Worm (Caenorhabditis elegans) whole organism, L1 larva: ENCODE results near the gene sca-1.
A peak's percentile ranks its signal among the peaks of the same experiment; 100 is the strongest.

Experiments
- C16A3.4 ChIP-seq: fragments of 150-350 bp; optimal IDR thresholded peaks from 2 replicates; lab custom pipeline; 2014; ENCODE audit warnings: missing biosample characterization, missing genetic modification characterization
- C34B4.2 ChIP-seq: sonication (generic microtip); optimal IDR thresholded peaks from 2 replicates; lab custom pipeline; 2017; ENCODE audit warnings: mild to moderate bottlenecking, missing genetic modification characterization, missing compliant biosample characterization
- F16B12.6 ChIP-seq: fragments of 150-350 bp; optimal IDR thresholded peaks from 2 replicates; lab custom pipeline; 2014; ENCODE audit warnings: missing biosample characterization, missing genetic modification characterization
- Y116A8C.19 ChIP-seq: sonication (generic microtip); optimal IDR thresholded peaks from 2 replicates; lab custom pipeline; 2016; ENCODE audit warnings: missing compliant biosample characterization, missing genetic modification characterization, borderline replicate concordance
- aha-1 ChIP-seq: fragments of 150-350 bp; optimal IDR thresholded peaks from 2 replicates; lab custom pipeline; 2014; ENCODE audit warnings: missing biosample characterization, missing genetic modification characterization
- alr-1 ChIP-seq: fragments of 200-800 bp; sonication (Bioruptor generic); optimal IDR thresholded peaks from 2 replicates; lab custom pipeline; 2018; ENCODE audit warnings: borderline replicate concordance, mild to moderate bottlenecking, missing genetic modification characterization, missing compliant biosample characterization
- blmp-1 ChIP-seq: fragments of 150-350 bp; optimal IDR thresholded peaks from 2 replicates; lab custom pipeline; 2014; ENCODE audit warnings: missing biosample characterization, missing genetic modification characterization
- ceh-82 ChIP-seq, 3 experiments: fragments of 150-350 bp in 1 of 3; sonication (generic microtip) in 2 of 3; optimal IDR thresholded peaks; 2 replicates each; lab custom pipeline; 2014 to 2017; ENCODE audit warnings: missing biosample characterization in 3 of 3, missing genetic modification characterization in 3 of 3
- dpl-1 ChIP-seq, 3 experiments: fragments of 150-350 bp in 2 of 3; sonication (generic microtip) in 1 of 3; optimal IDR thresholded peaks; 2 replicates each; lab custom pipeline; 2014 to 2017; ENCODE audit warnings: missing biosample characterization in 3 of 3, missing genetic modification characterization in 3 of 3, missing genetic modification reagents in 3 of 3
- dsc-1 ChIP-seq: sonication (generic microtip); optimal IDR thresholded peaks from 2 replicates; lab custom pipeline; 2016; ENCODE audit warnings: mild to moderate bottlenecking, missing genetic modification characterization, missing compliant biosample characterization
- efl-1 ChIP-seq, 4 experiments: fragments of 150-350 bp; optimal IDR thresholded peaks in 3 of 4; peaks in 1 of 4; 1 replicate in 1 of 4; 2 replicates in 3 of 4; lab custom pipeline; 2014; ENCODE audit warnings: missing biosample characterization in 2 of 4, missing genetic modification characterization in 2 of 4, missing genetic modification reagents in 2 of 4
- egl-13 ChIP-seq: sonication (generic microtip); optimal IDR thresholded peaks from 2 replicates; lab custom pipeline; 2016; ENCODE audit warnings: missing genotype, missing genetic modification reagents, missing genetic modification characterization, missing compliant biosample characterization
- egl-27 ChIP-seq, 2 experiments: fragments of 150-350 bp in 1 of 2; sonication (generic microtip); optimal IDR thresholded peaks; 3 replicates each; lab custom pipeline; 2017 to 2018; ENCODE audit warnings: missing biosample characterization in 2 of 2, missing genetic modification characterization in 2 of 2, missing genetic modification reagents in 2 of 2
- elt-2 ChIP-seq: sonication (generic microtip); optimal IDR thresholded peaks from 2 replicates; lab custom pipeline; 2016; ENCODE audit warnings: missing genetic modification characterization, mild to moderate bottlenecking, inconsistent platforms, missing compliant biosample characterization, missing genetic modification reagents
- elt-3 ChIP-seq, 6 experiments: fragments of 150-350 bp in 1 of 6; sonication (generic microtip); optimal IDR thresholded peaks; 2 replicates each; lab custom pipeline; 2017 to 2018; ENCODE audit warnings: missing biosample characterization in 6 of 6, missing genetic modification characterization in 6 of 6, inconsistent platforms in 1 of 6
- ets-5 ChIP-seq: fragments of 200-800 bp; sonication (Bioruptor generic); IDR thresholded peaks from 2 replicates; pipeline ENCODE4 v1.3.6; 2022; ENCODE audit warnings: missing genetic modification characterization, missing compliant biosample characterization
- fkh-10 ChIP-seq: sonication (generic microtip); optimal IDR thresholded peaks from 2 replicates; lab custom pipeline; 2017; ENCODE audit warnings: missing biosample characterization, missing genetic modification reagents, missing genetic modification characterization
- fkh-8 ChIP-seq: sonication (generic microtip); optimal IDR thresholded peaks from 2 replicates; lab custom pipeline; 2016; ENCODE audit warnings: mild to moderate bottlenecking, missing genetic modification characterization, missing compliant biosample characterization
- hpl-2 ChIP-seq: fragments of 150-350 bp; optimal IDR thresholded peaks from 2 replicates; lab custom pipeline; 2014; ENCODE audit warnings: missing biosample characterization, missing genetic modification reagents, missing genetic modification characterization
- jun-1 ChIP-seq: fragments of 150-350 bp; optimal IDR thresholded peaks from 2 replicates; lab custom pipeline; 2014; ENCODE audit warnings: missing biosample characterization, missing genetic modification reagents, missing genetic modification characterization
- lin-13 ChIP-seq: fragments of 150-350 bp; optimal IDR thresholded peaks from 2 replicates; lab custom pipeline; 2014; ENCODE audit warnings: missing biosample characterization, missing genetic modification reagents, missing genetic modification characterization
- lin-14 ChIP-seq: fragments of 200-800 bp; sonication (Bioruptor generic); optimal IDR thresholded peaks from 2 replicates; lab custom pipeline; 2018; ENCODE audit warnings: mild to moderate bottlenecking, missing genetic modification characterization, moderate library complexity, missing compliant biosample characterization
- lin-15B ChIP-seq: fragments of 150-350 bp; sonication (generic microtip); optimal IDR thresholded peaks from 3 replicates; lab custom pipeline; 2014; ENCODE audit warnings: missing biosample characterization, missing genetic modification characterization
- lin-39 ChIP-seq: fragments of 150-350 bp; optimal IDR thresholded peaks from 2 replicates; lab custom pipeline; 2014; ENCODE audit warnings: missing biosample characterization, missing genetic modification reagents, missing genetic modification characterization
- lir-3 ChIP-seq: sonication (generic microtip); optimal IDR thresholded peaks from 2 replicates; lab custom pipeline; 2016; ENCODE audit warnings: mild to moderate bottlenecking, missing genetic modification characterization, moderate library complexity, missing compliant biosample characterization; ENCODE audit not compliant: poor library complexity
- mab-9 ChIP-seq: fragments of 200-800 bp; sonication (Bioruptor generic); IDR thresholded peaks from 2 replicates; pipeline ENCODE4 v1.3.6; 2022; ENCODE audit warnings: missing genetic modification reagents, missing genetic modification characterization, missing compliant biosample characterization
- mdl-1 ChIP-seq, 2 experiments: fragments of 150-350 bp; optimal IDR thresholded peaks; 2 replicates each; lab custom pipeline; 2014 to 2017; ENCODE audit warnings: missing biosample characterization in 2 of 2, missing genetic modification characterization in 2 of 2, inconsistent platforms in 1 of 2
- mep-1 ChIP-seq: fragments of 150-350 bp; optimal IDR thresholded peaks from 2 replicates; lab custom pipeline; 2014; ENCODE audit warnings: missing biosample characterization, missing genetic modification characterization
- nhr-11 ChIP-seq: fragments of 150-350 bp; optimal IDR thresholded peaks from 2 replicates; lab custom pipeline; 2014; ENCODE audit warnings: missing biosample characterization, missing genetic modification characterization
- nhr-19 ChIP-seq: fragments of 200-800 bp; sonication (Bioruptor generic); conservative IDR thresholded peaks from 2 replicates; pipeline ENCODE4 v1.3.6; 2022; ENCODE audit warnings: missing genetic modification characterization, missing compliant biosample characterization
- nhr-28 ChIP-seq: fragments of 150-350 bp; optimal IDR thresholded peaks from 2 replicates; lab custom pipeline; 2014; ENCODE audit warnings: missing biosample characterization, missing genetic modification characterization
- nhr-47 ChIP-seq: sonication (generic microtip); optimal IDR thresholded peaks from 2 replicates; lab custom pipeline; 2016; ENCODE audit warnings: mild to moderate bottlenecking, missing genetic modification characterization, moderate library complexity, missing compliant biosample characterization
- nhr-71 ChIP-seq: sonication (generic microtip); optimal IDR thresholded peaks from 2 replicates; lab custom pipeline; 2016; ENCODE audit warnings: mild to moderate bottlenecking, missing genetic modification characterization, moderate library complexity, missing compliant biosample characterization
- nhr-76 ChIP-seq: sonication (generic microtip); optimal IDR thresholded peaks from 2 replicates; lab custom pipeline; 2017; ENCODE audit warnings: missing biosample characterization, missing genetic modification characterization
- nhr-77 ChIP-seq: fragments of 150-350 bp; optimal IDR thresholded peaks from 2 replicates; lab custom pipeline; 2014; ENCODE audit warnings: missing biosample characterization, missing genetic modification characterization
- nhr-84 ChIP-seq: sonication (generic microtip); optimal IDR thresholded peaks from 2 replicates; lab custom pipeline; 2017; ENCODE audit warnings: missing biosample characterization, missing genetic modification characterization
- pag-3 ChIP-seq: sonication (generic microtip); optimal IDR thresholded peaks from 2 replicates; lab custom pipeline; 2017; ENCODE audit warnings: missing genetic modification characterization, mild to moderate bottlenecking, missing compliant biosample characterization, antibody characterized with exemption, borderline replicate concordance; ENCODE audit not compliant: insufficient read depth
- pax-3 ChIP-seq: fragments of 200-800 bp; sonication (Bioruptor generic); optimal IDR thresholded peaks from 2 replicates; lab custom pipeline; 2018; ENCODE audit warnings: mild to moderate bottlenecking, missing genetic modification characterization, moderate library complexity, missing compliant biosample characterization
- pqm-1 ChIP-seq: sonication (generic microtip); optimal IDR thresholded peaks from 3 replicates; lab custom pipeline; 2017; ENCODE audit warnings: missing biosample characterization, missing genetic modification characterization
- skn-1 ChIP-seq: fragments of 150-350 bp; optimal IDR thresholded peaks from 2 replicates; lab custom pipeline; 2014; ENCODE audit warnings: missing biosample characterization, missing genetic modification characterization
- snu-23 ChIP-seq: sonication (generic microtip); optimal IDR thresholded peaks from 2 replicates; lab custom pipeline; 2016; ENCODE audit warnings: missing genetic modification characterization, missing compliant biosample characterization
- sox-4 ChIP-seq: sonication (generic microtip); optimal IDR thresholded peaks from 2 replicates; lab custom pipeline; 2016; ENCODE audit warnings: missing genetic modification characterization, missing compliant biosample characterization
- sptf-1 ChIP-seq: fragments of 150-350 bp; optimal IDR thresholded peaks from 2 replicates; lab custom pipeline; 2014; ENCODE audit warnings: missing biosample characterization, missing genetic modification characterization
- sup-37 ChIP-seq: fragments of 200-800 bp; sonication (Bioruptor generic); optimal IDR thresholded peaks from 2 replicates; lab custom pipeline; 2018; ENCODE audit warnings: mild to moderate bottlenecking, missing genetic modification characterization, missing compliant biosample characterization
- swsn-7 ChIP-seq: sonication (generic microtip); optimal IDR thresholded peaks from 2 replicates; lab custom pipeline; 2016; ENCODE audit warnings: missing genetic modification characterization, missing compliant biosample characterization
- tbx-2 ChIP-seq: sonication (generic microtip); optimal IDR thresholded peaks from 2 replicates; lab custom pipeline; 2016; ENCODE audit warnings: missing genetic modification characterization, missing compliant biosample characterization
- tlp-1 ChIP-seq: fragments of 150-350 bp; optimal IDR thresholded peaks from 2 replicates; lab custom pipeline; 2014; ENCODE audit warnings: missing biosample characterization, missing genetic modification characterization
- unc-98 ChIP-seq: fragments of 200-800 bp; sonication (Bioruptor generic); IDR thresholded peaks from 2 replicates; pipeline ENCODE4 v1.3.6; 2022; ENCODE audit warnings: missing genetic modification characterization, missing compliant biosample characterization

Gene sca-1

DNA sequence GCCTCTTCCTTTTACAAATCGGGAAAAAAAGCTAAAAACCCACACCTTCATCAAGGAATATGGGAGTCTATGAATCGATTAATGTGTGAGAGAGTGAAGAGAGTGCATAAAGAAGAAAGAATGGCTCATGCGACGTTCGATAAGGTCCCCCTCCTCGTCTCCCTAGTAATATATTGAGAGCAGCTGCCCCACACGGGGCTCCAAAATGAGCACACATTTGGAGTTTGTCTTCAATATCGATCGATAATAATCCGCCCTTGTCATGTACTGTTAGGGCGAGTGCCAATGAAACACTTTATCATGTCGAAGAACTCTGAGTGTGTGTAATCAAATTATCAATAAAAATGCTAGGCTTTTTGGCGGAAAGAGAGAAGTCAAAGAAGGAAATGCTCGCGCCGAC, 2.6 kb upstream of the sca-1 start:
- TF ChIP-seq efl-1 (optimal IDR thresholded peaks at IDR 0.05; lab: Kevin White, UChicago), result no peak
- peak in 1 of 2 experiments; percentile 80 for TF ChIP-seq efl-1 (GFP tag; optimal IDR thresholded peaks at IDR 0.05 in 1 of 2; lab: Kevin White, UChicago)
- TF ChIP-seq C34B4.2 (tag; lab: Kevin White, UChicago), result no peak
- no peak for TF ChIP-seq nhr-84
- TF ChIP-seq alr-1 (tag; lab: Kevin White, UChicago), result no peak
- no peak for TF ChIP-seq snu-23 (GFP tag; lab: Kevin White, UChicago)
- no peak for TF ChIP-seq sox-4 (tag; lab: Kevin White, UChicago)
- no peak for TF ChIP-seq dsc-1 (tag; lab: Kevin White, UChicago)
- no peak for TF ChIP-seq F16B12.6 (tag; lab: Kevin White, UChicago)
- no peak for TF ChIP-seq C16A3.4 (tag; lab: Kevin White, UChicago)
- TF ChIP-seq mab-9 (GFP tag; lab: Robert Waterston, UW), result no peak
- TF ChIP-seq fkh-10 (GFP tag; lab: Kevin White, UChicago), result no peak
- no peak for TF ChIP-seq nhr-47 (tag; lab: Kevin White, UChicago)
- TF ChIP-seq pag-3 (tag; lab: Kevin White, UChicago), result no peak
- no peak for TF ChIP-seq unc-98
- TF ChIP-seq nhr-77 (tag; lab: Kevin White, UChicago), result no peak
- no peak for TF ChIP-seq nhr-28 (tag; lab: Kevin White, UChicago)
- TF ChIP-seq pax-3 (tag; lab: Kevin White, UChicago), result peak; percentile 11
- no peak for TF ChIP-seq lir-3 (tag; lab: Kevin White, UChicago)
- TF ChIP-seq blmp-1 (tag; lab: Kevin White, UChicago), result no peak
- TF ChIP-seq Y116A8C.19 (tag; lab: Kevin White, UChicago), result no peak
- no peak for TF ChIP-seq pqm-1 (tag; lab: Kevin White, UChicago)
- TF ChIP-seq ets-5 (GFP tag; lab: Robert Waterston, UW), result no peak
- no peak for TF ChIP-seq skn-1 (tag; lab: Kevin White, UChicago)
- TF ChIP-seq sptf-1 (tag; lab: Kevin White, UChicago), result no peak
- TF ChIP-seq elt-2 (tag; lab: Kevin White, UChicago), result peak; percentile 34
- TF ChIP-seq, all 84 proteins: peak for 3

- TF ChIP-seq nhr-19 (peak; percentile 25; the same call in 1 of the 2 replicates), swsn-7 (tag; lab: Kevin White, UChicago) (peak; percentile 68), C34B4.2 (tag; lab: Kevin White, UChicago) (no peak), mdl-1 (tag; optimal IDR thresholded peaks at IDR 0.05; lab: Kevin White, UChicago) (peak in 1 of 2 experiments; percentile 48), lin-39 (tag; lab: Kevin White, UChicago) (no peak), lin-14 (peak; percentile 85), egl-27 (tag; optimal IDR thresholded peaks at IDR 0.05; lab: Kevin White, UChicago) (no peak), nhr-71 (tag; lab: Kevin White, UChicago) (peak; percentile 77), skn-1 (tag; lab: Kevin White, UChicago) (peak; percentile 26), elt-3 (tag; optimal IDR thresholded peaks at IDR 0.05; lab: Kevin White, UChicago) (peak in 1 of 6 experiments; percentile 25), tlp-1 (no peak), hpl-2 (GFP tag; lab: Kevin White, UChicago) (peak; percentile 10), unc-98 (no peak), nhr-47 (tag; lab: Kevin White, UChicago) (peak; percentile 67), dpl-1 (GFP tag; optimal IDR thresholded peaks at IDR 0.05; lab: Kevin White, UChicago) (peak; percentile 53 to 67 (median 57)), C16A3.4 (tag; lab: Kevin White, UChicago) (peak; percentile 75), sup-37 (GFP tag; lab: Kevin White, UChicago) (peak; percentile 3), egl-13 (tag; lab: Kevin White, UChicago) (peak; percentile 23), tbx-2 (tag; lab: Kevin White, UChicago) (peak; percentile 44), mab-9 (GFP tag; lab: Robert Waterston, UW) (0 out of 2 replicates have a peak, but pooled peaks have one; percentile 44), fkh-8 (peak; percentile 65), lir-3 (tag; lab: Kevin White, UChicago) (no peak), lin-15B (tag; lab: Kevin White, UChicago) (peak; percentile 44), aha-1 (tag; lab: Kevin White, UChicago) (no peak), nhr-77 (tag; lab: Kevin White, UChicago) (peak; percentile 26), lin-13 (GFP tag; lab: Kevin White, UChicago) (no peak), snu-23 (GFP tag; lab: Kevin White, UChicago) (peak; percentile 61), mep-1 (tag; lab: Kevin White, UChicago) (peak; percentile 72), nhr-76 (no peak), ceh-82 (tag; optimal IDR thresholded peaks at IDR 0.05; lab: Kevin White, UChicago) (peak in 1 of 3 experiments; percentile 67), elt-2 (tag; lab: Kevin White, UChicago) (peak; percentile 35), nhr-11 (no peak), pax-3 (tag; lab: Kevin White, UChicago) (peak; percentile 32), F16B12.6 (tag; lab: Kevin White, UChicago) (peak; percentile 91), jun-1 (tag; lab: Kevin White, UChicago) (peak; percentile 38)
Measured at ce11 chrIII:10818364-10818763, 1.7 kb upstream of the sca-1 start.
